Fruit fly (Drosophila melanogaster) S2 (cell line): ENCODE measurements around the gene Sry-beta.

Experiments
- CG8478 ChIP-seq: fragments of >200 bp; optimal IDR thresholded peaks from 2 replicates; lab custom pipeline; 2018
- CTCF ChIP-seq, 2 experiments: fragments of >200 bp; optimal IDR thresholded peaks; 2 replicates each; lab custom pipeline; 2018

- TF ChIP-seq CTCF (optimal IDR thresholded peaks at IDR 0.05; lab: Kevin White, UChicago) (no peak), CG8478 (lab: Kevin White, UChicago) (no peak)
Measured at dm6 chr3R:30021559-30022451, 17.7 kb upstream of the Sry-beta start, which contains the start of gene Mgat2.
